Fruit fly (Drosophila melanogaster): ENCODE results near the gene CG7409.

- TF ChIP-seq OdsH (GFP tag; optimal IDR thresholded peaks at IDR 0.05) (no peak), svp (GFP tag) (no peak), Ets21C (GFP tag; optimal IDR thresholded peaks at IDR 0.05) (no peak), CG3032 (tag; optimal IDR thresholded peaks at IDR 0.05) (no peak), CG8319 (GFP tag; optimal IDR thresholded peaks at IDR 0.05) (no peak), Gug (GFP tag; IDR thresholded peaks at IDR 0.05) (no peak), net (GFP tag; optimal IDR thresholded peaks at IDR 0.05) (no peak), CG7368 (GFP tag; optimal IDR thresholded peaks at IDR 0.05) (no peak), Sox102F (GFP tag; optimal IDR thresholded peaks at IDR 0.05) (no peak)
These were observed 33.7 kb downstream of the CG7409 start for dm6 chr3L:7787788-7788406.
